Worm (Caenorhabditis elegans): ENCODE results near the gene odr-10.

- TF ChIP-seq ceh-22 (tag; optimal IDR thresholded peaks at IDR 0.05): no peak
- TF ChIP-seq ceh-48 (tag; optimal IDR thresholded peaks at IDR 0.05): peak; percentile 76
- TF ChIP-seq ceh-9 (tag; optimal IDR thresholded peaks at IDR 0.05): no peak
- TF ChIP-seq Y22D7AL.16 (tag; optimal IDR thresholded peaks at IDR 0.05): no peak
- no peak for TF ChIP-seq nhr-11 (tag; optimal IDR thresholded peaks at IDR 0.05)
- peak; percentile 61 for TF ChIP-seq nfya-1 (tag; optimal IDR thresholded peaks at IDR 0.05)
- TF ChIP-seq unc-55 (GFP tag; optimal IDR thresholded peaks at IDR 0.05): no peak
- TF ChIP-seq ceh-34 (tag; optimal IDR thresholded peaks at IDR 0.05): peak; percentile 22
- no peak for TF ChIP-seq K02D7.2 (tag; optimal IDR thresholded peaks at IDR 0.05)
- peak; percentile 20 for TF ChIP-seq ceh-18 (tag; optimal IDR thresholded peaks at IDR 0.05)
- no peak for TF ChIP-seq ref-2 (tag; optimal IDR thresholded peaks at IDR 0.05)
- TF ChIP-seq K09A11.1 (tag; optimal IDR thresholded peaks at IDR 0.05; ENCODE audit: insufficient read depth): no peak
- TF ChIP-seq elt-2 (tag; optimal IDR thresholded peaks at IDR 0.05): peak; percentile 3
- TF ChIP-seq pros-1 (tag; optimal IDR thresholded peaks at IDR 0.05): no peak
Measured at ce11 chrX:6840670-6841308, 24.9 kb downstream of the odr-10 start, which contains the start of the genes glr-6 and asg-2.

All from whole organism, late embryonic.